Worm (Caenorhabditis elegans): Measurements from ENCODE around the gene C55B6.1.

- TF ChIP-seq ceh-36 (tag; optimal IDR thresholded peaks at IDR 0.05): no peak
- TF ChIP-seq scrt-1 (GFP tag; IDR thresholded peaks at IDR 0.05): no peak
- no peak for TF ChIP-seq ets-7 (tag; optimal IDR thresholded peaks at IDR 0.05)
- no peak for TF ChIP-seq sea-1 (GFP tag; conservative IDR thresholded peaks at IDR 0.05)
- no peak for TF ChIP-seq pes-1 (GFP tag; IDR thresholded peaks at IDR 0.05)
These were observed 46.7 kb upstream of the C55B6.1 start for ce11 chrX:7153460-7153859.
